Worm (Caenorhabditis elegans): ENCODE results near the gene ent-5.

ce11 chrX:4664649-4665048 is 15.7 kb upstream of the ent-5 start:
- TF ChIP-seq snpc-4 (tag; optimal IDR thresholded peaks at IDR 0.05) (no peak), zag-1 (tag; optimal IDR thresholded peaks at IDR 0.05) (no peak), nhr-23 (tag; optimal IDR thresholded peaks at IDR 0.05) (no peak), unc-39 (tag; optimal IDR thresholded peaks at IDR 0.05) (no peak), ceh-28 (tag; optimal IDR thresholded peaks at IDR 0.05) (no peak), egl-5 (tag; optimal IDR thresholded peaks at IDR 0.05) (no peak), tbx-2 (tag; optimal IDR thresholded peaks at IDR 0.05) (no peak), ama-1 (optimal IDR thresholded peaks at IDR 0.05) (no peak), nhr-237 (tag; optimal IDR thresholded peaks at IDR 0.05) (no peak), skn-1 (tag; optimal IDR thresholded peaks at IDR 0.05) (no peak), pha-4 (tag; optimal IDR thresholded peaks at IDR 0.05) (no peak)
